Worm (Caenorhabditis elegans): Measurements from ENCODE around the gene pqn-62.

- TF ChIP-seq nhr-10 (tag; optimal IDR thresholded peaks at IDR 0.05): no peak
- no peak for TF ChIP-seq ZK546.5 (tag; optimal IDR thresholded peaks at IDR 0.05)
- TF ChIP-seq lir-3 (tag; optimal IDR thresholded peaks at IDR 0.05): no peak
- TF ChIP-seq ceh-62 (tag; optimal IDR thresholded peaks at IDR 0.05): no peak
- TF ChIP-seq fos-1 (tag; optimal IDR thresholded peaks at IDR 0.05): no peak
- no peak for TF ChIP-seq mep-1 (tag; optimal IDR thresholded peaks at IDR 0.05)
- no peak for TF ChIP-seq snpc-4 (tag; optimal IDR thresholded peaks at IDR 0.05)
- TF ChIP-seq tra-1 (GFP tag; IDR thresholded peaks at IDR 0.05): no peak
- TF ChIP-seq daf-12 (tag; optimal IDR thresholded peaks at IDR 0.05): no peak
Observed at ce11 chrX:5218323-5218722, 22.4 kb downstream of the pqn-62 start.
